Fruit fly (Drosophila melanogaster) Kc167 (cell line): ENCODE results near the gene spd-2.

Experiments
- Myc ChIP-seq: fragments of >200 bp; optimal IDR thresholded peaks from 2 replicates; lab custom pipeline; 2017; ENCODE audit warnings: missing external identifiers
- Sin3A ChIP-seq: fragments of >200 bp; optimal IDR thresholded peaks from 2 replicates; lab custom pipeline; 2018; ENCODE audit warnings: missing external identifiers
- h ChIP-seq: fragments of >200 bp; optimal IDR thresholded peaks from 3 replicates; lab custom pipeline; 2018; ENCODE audit warnings: missing external identifiers
- insv ChIP-seq: fragments of >200 bp; optimal IDR thresholded peaks from 3 replicates; lab custom pipeline; 2018; ENCODE audit warnings: missing external identifiers
- psq ChIP-seq: fragments of >200 bp; optimal IDR thresholded peaks from 2 replicates; lab custom pipeline; 2017; ENCODE audit warnings: missing external identifiers
- ttk ChIP-seq: sonication (Bioruptor generic); optimal IDR thresholded peaks from 2 replicates; lab custom pipeline; 2017; ENCODE audit warnings: missing external identifiers

DNA sequence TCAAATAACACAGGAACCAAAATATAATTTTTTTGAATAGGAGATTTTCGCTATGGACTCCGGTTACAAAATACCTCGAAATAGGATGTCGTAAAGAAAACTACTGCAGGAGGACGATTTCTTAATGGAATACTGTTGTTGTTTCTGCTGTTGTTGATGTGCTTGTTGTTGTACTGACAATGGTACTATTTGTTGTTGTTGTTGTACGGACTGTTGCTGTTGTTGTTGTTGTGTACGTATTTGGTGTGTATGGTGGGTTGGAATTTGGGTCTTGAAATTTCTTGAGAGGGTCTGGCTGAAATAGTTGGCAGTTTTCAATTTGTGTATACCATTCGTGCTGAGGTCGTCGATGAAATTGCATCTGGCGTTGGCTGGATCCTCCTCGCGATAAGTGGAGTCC lies 31.4 kb upstream of the spd-2 start:
- TF ChIP-seq Sin3A (lab: Kevin White, UChicago): no peak
- TF ChIP-seq Myc (lab: Kevin White, UChicago): no peak
- no peak for TF ChIP-seq insv (lab: Kevin White, UChicago)
- no peak for TF ChIP-seq h
- no peak for TF ChIP-seq ttk (lab: Kevin White, UChicago)
- no peak for TF ChIP-seq psq (lab: Kevin White, UChicago)
